Worm (Caenorhabditis elegans) whole organism, L3 larva: ENCODE results near the gene C40H1.7.

Source experiments
- nhr-237 ChIP-seq: fragments of 150-350 bp; optimal IDR thresholded peaks from 2 replicates; lab custom pipeline; 2014; ENCODE audit warnings: missing biosample characterization, missing genetic modification characterization
- nhr-76 ChIP-seq: fragments of 150-350 bp; sonication (generic microtip); optimal IDR thresholded peaks from 5 replicates; lab custom pipeline; 2014; ENCODE audit warnings: missing biosample characterization, missing genetic modification characterization
- pha-4 ChIP-seq: fragments of 150-350 bp; optimal IDR thresholded peaks from 2 replicates; lab custom pipeline; 2014; ENCODE audit warnings: missing biosample characterization, missing genetic modification reagents, missing genetic modification characterization
- ztf-11 ChIP-seq: fragments of 150-350 bp; optimal IDR thresholded peaks from 2 replicates; lab custom pipeline; 2014; ENCODE audit warnings: missing biosample characterization, missing genetic modification characterization

ce11 chrIII:9289815-9290214 lies 35.0 kb upstream of the C40H1.7 start:
- TF ChIP-seq ztf-11 (no peak), pha-4 (no peak), nhr-237 (tag; lab: Kevin White, UChicago) (no peak), nhr-76 (tag; lab: Kevin White, UChicago) (no peak)
